Worm (Caenorhabditis elegans): Measurements from ENCODE around the gene F10E9.11.

- TF ChIP-seq aly-2 (tag; optimal IDR thresholded peaks at IDR 0.05), result no peak
- TF ChIP-seq ztf-4 (tag; optimal IDR thresholded peaks at IDR 0.05), result no peak
- no peak for TF ChIP-seq ztf-11 (tag; optimal IDR thresholded peaks at IDR 0.05)
- TF ChIP-seq lin-39 (tag; optimal IDR thresholded peaks at IDR 0.05), result no peak
- TF ChIP-seq mab-5 (tag; optimal IDR thresholded peaks at IDR 0.05), result no peak
- no peak for TF ChIP-seq lin-13 (GFP tag; optimal IDR thresholded peaks at IDR 0.05)
- TF ChIP-seq nhr-129 (tag; optimal IDR thresholded peaks at IDR 0.05), result no peak
- no peak for TF ChIP-seq unc-62 (GFP tag; optimal IDR thresholded peaks at IDR 0.05)
- TF ChIP-seq zag-1 (tag; optimal IDR thresholded peaks at IDR 0.05), result peak; percentile 51
- TF ChIP-seq mdl-1 (tag; optimal IDR thresholded peaks at IDR 0.05), result no peak
These were observed 2.2 kb upstream of the F10E9.11 start for ce11 chrIII:8321225-8321624.

Data from whole organism, L2 larva.